Worm (Caenorhabditis elegans) whole organism, L4 larva: ENCODE data around the gene T27A10.5.
A peak's percentile ranks its signal among the peaks of the same experiment; 100 is the strongest.

Experiments used
- F37D6.2 ChIP-seq: sonication (generic microtip); optimal IDR thresholded peaks from 2 replicates; lab custom pipeline; 2016; ENCODE audit warnings: mild to moderate bottlenecking, missing genetic modification characterization, missing compliant biosample characterization
- F44E2.7 ChIP-seq: fragments of 200-800 bp; sonication (Bioruptor generic); IDR thresholded peaks from 2 replicates; pipeline ENCODE4 v2.1.2; 2022; ENCODE audit warnings: missing genetic modification characterization, missing compliant biosample characterization
- R02D3.7 ChIP-seq: fragments of 150-350 bp; sonication (generic microtip); optimal IDR thresholded peaks from 3 replicates; lab custom pipeline; 2014; ENCODE audit warnings: missing biosample characterization, missing genetic modification characterization
- T26A8.4 ChIP-seq: fragments of 200-800 bp; sonication (Bioruptor generic); IDR thresholded peaks from 2 replicates; pipeline ENCODE4 v1.3.6; 2022; ENCODE audit warnings: missing genetic modification characterization, missing compliant biosample characterization
- ZK546.5 ChIP-seq, 2 experiments: sonication (generic microtip); optimal IDR thresholded peaks; 2 replicates each; lab custom pipeline; 2017; ENCODE audit warnings: missing biosample characterization in 2 of 2, missing genetic modification characterization in 2 of 2
- aha-1 ChIP-seq: fragments of 150-350 bp; peaks from one replicate; lab custom pipeline; 2014; ENCODE audit warnings: missing biosample characterization, missing genetic modification characterization
- aly-2 ChIP-seq: sonication (generic microtip); optimal IDR thresholded peaks from 2 replicates; lab custom pipeline; 2018; ENCODE audit warnings: missing biosample characterization, missing genetic modification characterization
- arid-1 ChIP-seq: fragments of 200-800 bp; sonication (Bioruptor generic); conservative IDR thresholded peaks from 2 replicates; pipeline ENCODE4 v1.3.6; 2022; ENCODE audit warnings: missing genetic modification reagents, missing genetic modification characterization, missing compliant biosample characterization
- attf-4 ChIP-seq: sonication (generic microtip); optimal IDR thresholded peaks from 3 replicates; lab custom pipeline; 2017; ENCODE audit warnings: missing biosample characterization, missing genetic modification characterization
- ceh-28 ChIP-seq: fragments of 150-350 bp; optimal IDR thresholded peaks from 2 replicates; lab custom pipeline; 2014; ENCODE audit warnings: missing biosample characterization, missing genetic modification reagents, missing genetic modification characterization
- ceh-44 ChIP-seq: fragments of 200-800 bp; sonication (Bioruptor generic); IDR thresholded peaks from 2 replicates; pipeline ENCODE4 v1.3.6; 2022; ENCODE audit warnings: missing genetic modification reagents, missing genetic modification characterization, missing compliant biosample characterization
- ceh-62 ChIP-seq: sonication (generic microtip); optimal IDR thresholded peaks from 2 replicates; lab custom pipeline; 2017; ENCODE audit warnings: missing biosample characterization, missing genetic modification characterization
- daf-12 ChIP-seq: fragments of 150-350 bp; optimal IDR thresholded peaks from 2 replicates; lab custom pipeline; 2014; ENCODE audit warnings: missing biosample characterization, missing genetic modification reagents, missing genetic modification characterization
- daf-16 ChIP-seq, 3 experiments: sonication (generic microtip); optimal IDR thresholded peaks; 2 replicates each; lab custom pipeline; 2016 to 2017; ENCODE audit warnings: missing genetic modification characterization in 3 of 3, missing genetic modification reagents in 3 of 3, mild to moderate bottlenecking in 2 of 3, missing compliant biosample characterization in 2 of 3, missing biosample characterization in 1 of 3, moderate library complexity in 1 of 3
- dmd-8 ChIP-seq: fragments of 200-800 bp; sonication (Bioruptor generic); IDR thresholded peaks from 2 replicates; pipeline ENCODE4 v1.3.6; 2022; ENCODE audit warnings: missing genetic modification characterization, missing compliant biosample characterization
- dmd-9 ChIP-seq: fragments of 200-800 bp; sonication (Bioruptor generic); IDR thresholded peaks from 2 replicates; pipeline ENCODE4 v1.3.6; 2022; ENCODE audit warnings: missing genetic modification reagents, missing genetic modification characterization, missing compliant biosample characterization
- dpl-1 ChIP-seq: fragments of 150-350 bp; optimal IDR thresholded peaks from 2 replicates; lab custom pipeline; 2014; ENCODE audit warnings: missing biosample characterization, missing genetic modification reagents, missing genetic modification characterization
- duxl-1 ChIP-seq: sonication (generic microtip); optimal IDR thresholded peaks from 2 replicates; lab custom pipeline; 2016; ENCODE audit warnings: mild to moderate bottlenecking, missing genetic modification characterization, moderate library complexity, missing compliant biosample characterization; ENCODE audit not compliant: poor library complexity
- gei-8 ChIP-seq: fragments of 200-800 bp; sonication (Bioruptor generic); optimal IDR thresholded peaks from 2 replicates; lab custom pipeline; 2018; ENCODE audit warnings: mild to moderate bottlenecking, missing genetic modification characterization, missing compliant biosample characterization
- hif-1 ChIP-seq, 2 experiments: sonication (generic microtip); optimal IDR thresholded peaks; 2 replicates each; lab custom pipeline; 2016 to 2017; ENCODE audit warnings: missing compliant biosample characterization in 2 of 2, missing genetic modification characterization in 2 of 2, missing genetic modification reagents in 2 of 2, missing genotype in 2 of 2, mild to moderate bottlenecking in 1 of 2
- hlh-11 ChIP-seq: fragments of 200-800 bp; sonication (Bioruptor generic); optimal IDR thresholded peaks from 2 replicates; lab custom pipeline; 2018; ENCODE audit warnings: mild to moderate bottlenecking, missing genetic modification characterization, missing compliant biosample characterization
- jun-1 ChIP-seq: fragments of 150-350 bp; optimal IDR thresholded peaks from 2 replicates; lab custom pipeline; 2014; ENCODE audit warnings: missing biosample characterization, missing genetic modification reagents, missing genetic modification characterization
- lin-29 ChIP-seq: fragments of 200-800 bp; sonication (Bioruptor generic); IDR thresholded peaks from 2 replicates; pipeline ENCODE4 v1.3.6; 2022; ENCODE audit warnings: missing genetic modification reagents, missing genetic modification characterization, missing compliant biosample characterization
- lin-38 ChIP-seq: fragments of 200-800 bp; sonication (Bioruptor generic); IDR thresholded peaks from 2 replicates; pipeline ENCODE4 v1.3.6; 2022; ENCODE audit warnings: missing genetic modification reagents, missing genetic modification characterization, missing compliant biosample characterization
- lsy-2 ChIP-seq, 2 experiments: fragments of 150-350 bp in 1 of 2; sonication (generic microtip) in 1 of 2; optimal IDR thresholded peaks; 2 replicates each; lab custom pipeline; 2014 to 2017; ENCODE audit warnings: missing biosample characterization in 2 of 2, missing genetic modification characterization in 2 of 2
- madf-9 ChIP-seq: fragments of 200-800 bp; sonication (Bioruptor generic); conservative IDR thresholded peaks from 2 replicates; pipeline ENCODE4 v1.3.6; 2022; ENCODE audit warnings: missing genetic modification reagents, missing genetic modification characterization, missing compliant biosample characterization
- mes-2 ChIP-seq: sonication (generic microtip); optimal IDR thresholded peaks from 2 replicates; lab custom pipeline; 2016; ENCODE audit warnings: missing genotype, mild to moderate bottlenecking, missing genetic modification characterization, missing compliant biosample characterization; ENCODE audit not compliant: poor library complexity, severe bottlenecking
- mxl-3 ChIP-seq: fragments of 200-800 bp; sonication (Bioruptor generic); optimal IDR thresholded peaks from 2 replicates; lab custom pipeline; 2018; ENCODE audit warnings: mild to moderate bottlenecking, missing genetic modification characterization, missing compliant biosample characterization
- nhr-28 ChIP-seq: fragments of 150-350 bp; optimal IDR thresholded peaks from 2 replicates; lab custom pipeline; 2014; ENCODE audit warnings: missing biosample characterization, missing genetic modification characterization
- nhr-41 ChIP-seq: fragments of 200-800 bp; sonication (Bioruptor generic); IDR thresholded peaks from 2 replicates; pipeline ENCODE4 v1.3.6; 2022; ENCODE audit warnings: missing genetic modification reagents, missing genetic modification characterization, missing compliant biosample characterization
- nhr-77 ChIP-seq: fragments of 150-350 bp; optimal IDR thresholded peaks from 2 replicates; lab custom pipeline; 2014; ENCODE audit warnings: missing biosample characterization, missing genetic modification characterization
- pha-4 ChIP-seq, 2 experiments: fragments of 150-350 bp in 1 of 2; fragments of 200-800 bp in 1 of 2; sonication (Bioruptor generic) in 1 of 2; IDR thresholded peaks in 1 of 2; optimal IDR thresholded peaks in 1 of 2; 2 replicates each; pipeline versions ENCODE4 v1.3.6 to Lab custom; 2014 to 2022; ENCODE audit warnings: missing genetic modification characterization in 2 of 2, missing genetic modification reagents in 2 of 2, missing biosample characterization in 1 of 2, missing compliant biosample characterization in 1 of 2
- php-3 ChIP-seq: fragments of 200-800 bp; sonication (Bioruptor generic); IDR thresholded peaks from 2 replicates; pipeline ENCODE4 v1.3.6; 2022; ENCODE audit warnings: missing genetic modification reagents, missing genetic modification characterization, missing compliant biosample characterization
- pqm-1 ChIP-seq: sonication (generic microtip); optimal IDR thresholded peaks from 2 replicates; lab custom pipeline; 2017; ENCODE audit warnings: missing biosample characterization, missing genetic modification characterization
- saeg-2 ChIP-seq: fragments of 200-800 bp; sonication (Bioruptor generic); IDR thresholded peaks from 2 replicates; pipeline ENCODE4 v1.3.6; 2022; ENCODE audit warnings: missing genetic modification reagents, missing genetic modification characterization, missing compliant biosample characterization
- sdz-12 ChIP-seq: fragments of 200-800 bp; sonication (Bioruptor generic); optimal IDR thresholded peaks from 2 replicates; lab custom pipeline; 2018; ENCODE audit warnings: mild to moderate bottlenecking, missing genetic modification characterization, missing compliant biosample characterization
- snpc-4 ChIP-seq: fragments of 150-350 bp; optimal IDR thresholded peaks from 2 replicates; lab custom pipeline; 2014; ENCODE audit warnings: missing biosample characterization, missing genetic modification characterization
- tra-1 ChIP-seq: fragments of 200-800 bp; sonication (Bioruptor generic); IDR thresholded peaks from 2 replicates; pipeline ENCODE4 v1.3.6; 2022; ENCODE audit warnings: missing genetic modification reagents, missing genetic modification characterization, missing compliant biosample characterization
- unc-39 ChIP-seq: sonication (generic microtip); optimal IDR thresholded peaks from 2 replicates; lab custom pipeline; 2017; ENCODE audit warnings: missing biosample characterization, missing genetic modification characterization
- zfp-2 ChIP-seq: sonication (generic microtip); optimal IDR thresholded peaks from 2 replicates; lab custom pipeline; 2016; ENCODE audit warnings: mild to moderate bottlenecking, missing genetic modification characterization, missing compliant biosample characterization
- zip-11 ChIP-seq: fragments of 200-800 bp; sonication (Bioruptor generic); IDR thresholded peaks from 2 replicates; pipeline ENCODE4 v1.3.6; 2022; ENCODE audit warnings: missing genetic modification characterization, missing compliant biosample characterization
- ztf-11 ChIP-seq: fragments of 150-350 bp; optimal IDR thresholded peaks from 2 replicates; lab custom pipeline; 2014; ENCODE audit warnings: missing biosample characterization, missing genetic modification characterization

T27A10.5 gene

ce11 chrX:3534218-3534617 is 39.2 kb downstream of the T27A10.5 start (continued):
- TF ChIP-seq ceh-28 (no peak), mxl-3 (GFP tag; lab: Kevin White, UChicago) (peak; percentile 80), saeg-2 (GFP tag; lab: Robert Waterston, UW) (no peak), aha-1 (peak; percentile 98), ztf-11 (tag; lab: Kevin White, UChicago) (no peak), gei-8 (GFP tag; lab: Kevin White, UChicago) (no peak), dpl-1 (GFP tag; lab: Kevin White, UChicago) (no peak), ceh-62 (tag; lab: Kevin White, UChicago) (no peak), ceh-44 (GFP tag; lab: Robert Waterston, UW) (no peak), madf-9 (GFP tag; lab: Robert Waterston, UW) (no peak), arid-1 (no peak), jun-1 (no peak), lin-29 (GFP tag; lab: Robert Waterston, UW) (no peak), zfp-2 (no peak), aly-2 (no peak), pqm-1 (tag; lab: Kevin White, UChicago) (peak; percentile 87), daf-12 (tag; lab: Kevin White, UChicago) (no peak), daf-16 (GFP tag; optimal IDR thresholded peaks at IDR 0.05; lab: Kevin White, UChicago) (no peak), daf-16 (tag; optimal IDR thresholded peaks at IDR 0.05; lab: Kevin White, UChicago) (peak; percentile 92), dmd-9 (GFP tag; lab: Robert Waterston, UW) (no peak), hlh-11 (tag; lab: Kevin White, UChicago) (peak; percentile 80), ZK546.5 (tag; optimal IDR thresholded peaks at IDR 0.05; lab: Kevin White, UChicago) (no peak), sdz-12 (GFP tag; lab: Kevin White, UChicago) (no peak), php-3 (peak; percentile 88), tra-1 (GFP tag; lab: Robert Waterston, UW) (0 out of 2 replicates have a peak, but pooled peaks have one; percentile 68), attf-4 (tag; lab: Kevin White, UChicago) (no peak), lsy-2 (tag; optimal IDR thresholded peaks at IDR 0.05; lab: Kevin White, UChicago) (peak in 1 of 2 experiments; percentile 23), R02D3.7 (tag; lab: Kevin White, UChicago) (no peak), zip-11 (GFP tag; lab: Robert Waterston, UW) (no peak)

DNA sequence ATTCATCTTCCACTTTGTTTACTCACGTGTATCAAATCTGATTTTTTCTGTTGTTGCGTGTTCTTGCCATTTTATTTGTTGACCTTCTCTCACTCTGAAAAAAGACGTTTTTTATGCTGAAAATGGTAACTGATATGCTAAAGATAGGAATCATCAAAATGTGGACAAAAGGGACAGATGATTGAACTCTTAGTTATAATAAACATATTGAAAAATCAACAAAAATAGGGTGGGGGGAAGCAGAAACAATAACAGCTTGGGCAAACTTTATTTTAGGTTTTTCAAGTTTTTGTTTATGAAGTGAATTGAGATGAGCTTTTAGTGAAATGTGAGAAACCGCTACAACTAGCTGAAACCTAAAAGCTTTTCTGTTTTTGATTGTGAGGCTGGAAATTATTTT is 40.5 kb downstream of the T27A10.5 start, which contains the start of gene F56B6.6:
Gene F56B6.6, minus strand, starts transcription at position 101 of the 400 bp plus-strand sequence.
- TF ChIP-seq nhr-41 (GFP tag; lab: Robert Waterston, UW) = no peak
- TF ChIP-seq aly-2 = no peak
- TF ChIP-seq pha-4 (GFP tag; IDR thresholded peaks at IDR 0.05; lab: Robert Waterston, UW) = no peak
- no peak for TF ChIP-seq pha-4 (tag; optimal IDR thresholded peaks at IDR 0.05; lab: Kevin White, UChicago)
- no peak for TF ChIP-seq nhr-28 (tag; lab: Kevin White, UChicago)
- no peak for TF ChIP-seq unc-39 (tag; lab: Kevin White, UChicago)
- no peak for TF ChIP-seq dmd-8 (GFP tag; lab: Robert Waterston, UW)
- no peak for TF ChIP-seq F44E2.7 (GFP tag; lab: Robert Waterston, UW)
- TF ChIP-seq lin-38 (GFP tag; lab: Robert Waterston, UW) = no peak
- no peak for TF ChIP-seq T26A8.4 (GFP tag; lab: Robert Waterston, UW)
- TF ChIP-seq duxl-1 (tag; lab: Kevin White, UChicago) = no peak
- TF ChIP-seq daf-16 (GFP tag; optimal IDR thresholded peaks at IDR 0.05; lab: Kevin White, UChicago) = no peak
- no peak for TF ChIP-seq daf-16 (tag; optimal IDR thresholded peaks at IDR 0.05; lab: Kevin White, UChicago)
- no peak for TF ChIP-seq nhr-77 (tag; lab: Kevin White, UChicago)
- TF ChIP-seq F37D6.2 = no peak
- no peak for TF ChIP-seq hif-1 (tag; optimal IDR thresholded peaks at IDR 0.05; lab: Kevin White, UChicago)
- no peak for TF ChIP-seq pqm-1 (tag; lab: Kevin White, UChicago)
- TF ChIP-seq mes-2 (tag; lab: Kevin White, UChicago) = no peak
- no peak for TF ChIP-seq snpc-4
- TF ChIP-seq, all 104 proteins: peak for 0
